Fruit fly (Drosophila melanogaster): Measurements from ENCODE around the gene Nufip.
A peak's percentile ranks its signal among the peaks of the same experiment; 100 is the strongest.

Gene Nufip

DNA sequence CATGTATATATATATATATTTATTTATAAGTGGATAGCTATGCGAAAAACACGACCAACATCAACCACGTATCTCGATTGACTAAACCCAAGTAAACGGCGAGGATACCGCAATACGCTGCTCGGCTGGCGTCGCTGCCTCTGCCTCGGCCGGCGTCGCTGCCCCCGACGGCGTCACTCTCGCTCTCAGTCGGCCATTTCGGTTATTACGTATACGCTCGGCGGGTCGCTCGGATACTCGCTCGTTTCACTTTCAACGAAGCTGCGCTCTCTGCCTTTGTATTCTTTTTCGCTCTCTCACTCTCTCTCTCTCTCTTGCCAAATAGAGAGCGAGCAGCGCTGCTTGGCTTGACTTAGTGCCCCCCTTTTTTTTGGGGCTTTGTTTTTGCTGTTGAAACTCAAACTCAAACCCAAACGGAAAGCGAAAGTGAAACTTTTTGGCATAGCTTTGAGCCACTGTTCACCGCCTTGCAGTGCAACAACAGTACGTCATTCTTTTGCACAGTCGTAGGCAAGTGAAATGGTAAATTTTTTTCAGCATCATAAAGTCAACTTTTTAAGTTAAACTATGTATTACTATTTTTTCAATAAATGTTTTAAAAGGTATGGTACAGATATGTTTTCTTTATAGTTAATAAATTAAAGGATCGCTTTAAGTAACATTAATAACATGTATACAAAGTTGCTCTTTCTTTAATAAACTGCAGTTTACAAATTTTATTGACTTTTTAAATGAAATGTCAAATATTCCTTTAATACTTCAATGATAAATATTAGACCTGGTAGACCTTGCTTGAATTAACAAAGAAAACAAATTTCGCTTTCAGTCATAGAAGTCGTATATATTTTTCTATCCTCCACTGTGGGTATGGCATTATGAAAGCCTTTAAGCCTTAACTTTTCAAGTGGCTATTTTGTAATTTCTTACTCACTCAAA, 17.8 kb upstream of the Nufip start (continued):
- TF ChIP-seq CG15479 (GFP tag; optimal IDR thresholded peaks at IDR 0.05), result no peak
- TF ChIP-seq CG7556 (GFP tag; optimal IDR thresholded peaks at IDR 0.05), result peak; percentile 56
- no peak for TF ChIP-seq shn (GFP tag; optimal IDR thresholded peaks at IDR 0.05)
- TF ChIP-seq rib (GFP tag; IDR thresholded peaks at IDR 0.05), result peak; percentile 42; the same call in 1 of the 2 replicates
- TF ChIP-seq CG10543 (GFP tag; optimal IDR thresholded peaks at IDR 0.05), result no peak
- TF ChIP-seq cwo (GFP tag; optimal IDR thresholded peaks at IDR 0.05), result peak; percentile 2
- TF ChIP-seq CG3281 (GFP tag; optimal IDR thresholded peaks at IDR 0.05), result no peak
- no peak for TF ChIP-seq tx (GFP tag; optimal IDR thresholded peaks at IDR 0.05)
- TF ChIP-seq C15 (GFP tag; IDR thresholded peaks at IDR 0.05), result no peak
- 0 out of 2 replicates have a peak, but pooled peaks have one; percentile 45 for TF ChIP-seq sim (GFP tag; IDR thresholded peaks at IDR 0.05)
- peak; percentile 4 for TF ChIP-seq run (tag; optimal IDR thresholded peaks at IDR 0.05)
- no peak for TF ChIP-seq Elba2 (GFP tag; optimal IDR thresholded peaks at IDR 0.05)
- no peak for TF ChIP-seq CG10274 (GFP tag; optimal IDR thresholded peaks at IDR 0.05)
- TF ChIP-seq hbn (GFP tag; IDR thresholded peaks at IDR 0.05; ENCODE audit: partially characterized antibody), result peak; percentile 43; the same call in 1 of the 2 replicates
- no peak for TF ChIP-seq sc (optimal IDR thresholded peaks at IDR 0.05)
- TF ChIP-seq sc (GFP tag; optimal IDR thresholded peaks at IDR 0.05), result no peak
- no peak for TF ChIP-seq CG30020 (tag; optimal IDR thresholded peaks at IDR 0.05)
- TF ChIP-seq CG8281 (tag; optimal IDR thresholded peaks at IDR 0.05), result peak; percentile 23
- TF ChIP-seq az2 (GFP tag; optimal IDR thresholded peaks at IDR 0.05), result no peak
- TF ChIP-seq dpn (GFP tag; optimal IDR thresholded peaks at IDR 0.05), result no peak
- no peak for TF ChIP-seq ap (GFP tag; IDR thresholded peaks at IDR 0.05)
- TF ChIP-seq vvl (GFP tag; IDR thresholded peaks at IDR 0.05), result peak; percentile 59; the same call in 1 of the 2 replicates
- TF ChIP-seq pan (optimal IDR thresholded peaks at IDR 0.05), result no peak
- peak in 1 of 2 experiments; percentile 42 for TF ChIP-seq pan (GFP tag; optimal IDR thresholded peaks at IDR 0.05 in 1 of 2, IDR thresholded peaks at IDR 0.05 in 1 of 2)
- TF ChIP-seq CG17829 (tag; optimal IDR thresholded peaks at IDR 0.05), result no peak
- no peak for TF ChIP-seq grau (tag; optimal IDR thresholded peaks at IDR 0.05)
- TF ChIP-seq CG15696 (tag; optimal IDR thresholded peaks at IDR 0.05), result no peak
- TF ChIP-seq hth (optimal IDR thresholded peaks at IDR 0.05), result no peak
- peak; percentile 83 for TF ChIP-seq Jarid2 (GFP tag; optimal IDR thresholded peaks at IDR 0.05)
- TF ChIP-seq crp (GFP tag; optimal IDR thresholded peaks at IDR 0.05), result no peak
- TF ChIP-seq Awh (GFP tag; IDR thresholded peaks at IDR 0.05), result no peak; the same call in 1 of the 2 replicates
- TF ChIP-seq Dfd (GFP tag; optimal IDR thresholded peaks at IDR 0.05), result no peak
- no peak; the same call in 2 of the 3 replicates for TF ChIP-seq CG34422 (GFP tag; IDR thresholded peaks at IDR 0.05)
- peak; percentile 41 for TF ChIP-seq Fer1 (GFP tag; optimal IDR thresholded peaks at IDR 0.05)
- TF ChIP-seq E2f1 (GFP tag; IDR thresholded peaks at IDR 0.05), result no peak
- peak; percentile 54 for TF ChIP-seq CG11696 (GFP tag; IDR thresholded peaks at IDR 0.05)
- TF ChIP-seq MBD-R2 (GFP tag; IDR thresholded peaks at IDR 0.05), result no peak; the same call in 1 of the 2 replicates
- peak; percentile 20 for TF ChIP-seq tap (tag; optimal IDR thresholded peaks at IDR 0.05)
- TF ChIP-seq Dll (GFP tag; IDR thresholded peaks at IDR 0.05; ENCODE audit: partially characterized antibody), result no peak
- TF ChIP-seq CG2678 (tag; optimal IDR thresholded peaks at IDR 0.05), result peak; percentile 40
- TF ChIP-seq Dip2 (GFP tag; IDR thresholded peaks at IDR 0.05), result no peak
- peak; percentile 49; the same call in 1 of the 2 replicates for TF ChIP-seq bowl (GFP tag; IDR thresholded peaks at IDR 0.05)
- TF ChIP-seq CG12236 (GFP tag; optimal IDR thresholded peaks at IDR 0.05), result no peak
- TF ChIP-seq CG16779 (GFP tag; IDR thresholded peaks at IDR 0.05), result no peak
- TF ChIP-seq gt (GFP tag; IDR thresholded peaks at IDR 0.05), result no peak
- no peak for TF ChIP-seq en (GFP tag; optimal IDR thresholded peaks at IDR 0.05)
- peak; percentile 79; the same call in 2 of the 3 replicates for TF ChIP-seq zen2 (GFP tag; IDR thresholded peaks at IDR 0.05; ENCODE audit: partially characterized antibody)
- no peak for TF ChIP-seq pros (GFP tag; optimal IDR thresholded peaks at IDR 0.05)
- TF ChIP-seq zfh1 (GFP tag; IDR thresholded peaks at IDR 0.05), result peak; percentile 7; the same call in 1 of the 3 replicates

All from whole organism, embryonic.